1 fruit fly cellular context compared by ENCODE assay signal in the genomic region with DNA sequence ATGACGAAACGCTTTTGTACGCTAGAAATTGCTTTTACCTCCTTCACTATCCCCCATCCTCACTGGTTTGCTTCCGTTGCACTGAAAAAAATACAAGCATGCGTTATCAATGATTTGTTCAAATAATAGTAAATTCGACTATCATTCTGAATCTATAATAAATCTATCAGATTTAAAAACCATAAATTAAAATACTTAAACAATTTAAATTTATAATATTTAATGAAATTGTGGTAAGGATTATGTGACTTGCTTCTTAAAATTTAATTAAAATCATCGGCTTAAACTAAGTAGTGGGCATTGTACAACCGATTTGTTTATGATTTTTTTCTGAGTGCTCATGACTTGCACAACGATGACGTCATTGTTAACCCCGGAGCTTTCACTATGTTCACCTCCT.
A peak's percentile ranks its signal among the peaks of the same experiment; 100 is the strongest.
TF ChIP-seq lines count a peak whose summit lies in the region.

No protein-coding gene starts in this region.

TF ChIP-seq in whole organism, embryonic, 481 proteins besides CTCF, POLR2A, EP300 and RAD21 (continued from another document):
- no peak for TF ChIP-seq sc (optimal IDR thresholded peaks at IDR 0.05; lab: Kevin White, UChicago)
- peak; percentile 9 for TF ChIP-seq sc (GFP tag; optimal IDR thresholded peaks at IDR 0.05; lab: Kevin White, UChicago)
- TF ChIP-seq trem (tag; optimal IDR thresholded peaks at IDR 0.05; lab: Kevin White, UChicago): no peak
- peak; percentile 6 for TF ChIP-seq Abd-B (GFP tag; optimal IDR thresholded peaks at IDR 0.05; lab: Kevin White, UChicago)
- peak; percentile 15 for TF ChIP-seq CG1602 (GFP tag; optimal IDR thresholded peaks at IDR 0.05; lab: Kevin White, UChicago)
- no peak for TF ChIP-seq prd (optimal IDR thresholded peaks at IDR 0.05; lab: Kevin White, UChicago)
- TF ChIP-seq prd (GFP tag; IDR thresholded peaks at IDR 0.05; lab: Robert Waterston, UW): peak; percentile 17; the same call in 1 of the 3 replicates
- no peak for TF ChIP-seq CG15479 (GFP tag; optimal IDR thresholded peaks at IDR 0.05; lab: Kevin White, UChicago)
- TF ChIP-seq CG15696 (tag; optimal IDR thresholded peaks at IDR 0.05; lab: Kevin White, UChicago): peak; percentile 5
